Worm (Caenorhabditis elegans) whole organism, L3 larva: Measurements from ENCODE around the gene txt-13.

Source experiments
- aly-2 ChIP-seq: fragments of 150-350 bp; optimal IDR thresholded peaks from 2 replicates; lab custom pipeline; 2014; ENCODE audit warnings: missing biosample characterization, missing genetic modification characterization
- daf-12 ChIP-seq: fragments of 150-350 bp; optimal IDR thresholded peaks from 2 replicates; lab custom pipeline; 2014; ENCODE audit warnings: missing biosample characterization, missing genetic modification reagents, missing genetic modification characterization
- fos-1 ChIP-seq: fragments of 150-350 bp; optimal IDR thresholded peaks from 2 replicates; lab custom pipeline; 2014; ENCODE audit warnings: missing biosample characterization, missing genetic modification characterization
- lin-15B ChIP-seq: fragments of 150-350 bp; optimal IDR thresholded peaks from 2 replicates; lab custom pipeline; 2014; ENCODE audit warnings: missing biosample characterization, missing genetic modification characterization
- nhr-23 ChIP-seq: fragments of 150-350 bp; optimal IDR thresholded peaks from 2 replicates; lab custom pipeline; 2014; ENCODE audit warnings: missing biosample characterization, missing genetic modification reagents, missing genetic modification characterization
- nhr-237 ChIP-seq: fragments of 150-350 bp; optimal IDR thresholded peaks from 2 replicates; lab custom pipeline; 2014; ENCODE audit warnings: missing biosample characterization, missing genetic modification characterization

DNA sequence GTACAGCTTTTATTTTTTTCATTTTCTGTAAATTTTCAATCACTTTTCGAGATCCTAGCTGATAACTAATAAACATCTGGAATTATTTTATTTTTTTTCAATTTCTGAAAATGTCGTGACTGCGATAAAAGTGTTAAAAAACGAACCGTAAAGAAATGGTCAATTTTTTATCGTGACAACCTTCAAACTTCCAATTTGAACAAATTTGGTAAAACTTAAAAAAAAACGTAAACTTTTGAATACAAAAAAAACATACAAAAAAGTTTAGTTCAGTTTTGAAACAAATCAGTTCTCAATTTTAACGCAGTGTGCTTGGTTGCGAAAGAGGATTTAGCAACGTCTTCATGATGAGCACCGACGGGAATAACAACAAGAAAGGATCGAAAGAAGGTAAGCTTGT is 1.6 kb downstream of the txt-13 start, which contains the start of gene C06A1.3:
- TF ChIP-seq nhr-23 (no peak), fos-1 (no peak), daf-12 (no peak), nhr-237 (tag; lab: Kevin White, UChicago) (no peak), lin-15B (tag; lab: Kevin White, UChicago) (no peak), aly-2 (tag; lab: Kevin White, UChicago) (no peak)
